Worm (Caenorhabditis elegans) whole organism, dauer: ENCODE data around the gene C40H5.2.

Experiments
- unc-62 ChIP-seq: sonication (generic microtip); optimal IDR thresholded peaks from 2 replicates; lab custom pipeline; 2017; ENCODE audit warnings: missing biosample characterization, missing genetic modification reagents, missing genetic modification characterization

The C40H5.2 gene

ce11 chrX:11745821-11746485, at the start of gene C40H5.2:
Gene C40H5.2 (plus strand): TSS chrX:11746076.
- TF ChIP-seq unc-62 (GFP tag; lab: Kevin White, UChicago) = no peak

DNA sequence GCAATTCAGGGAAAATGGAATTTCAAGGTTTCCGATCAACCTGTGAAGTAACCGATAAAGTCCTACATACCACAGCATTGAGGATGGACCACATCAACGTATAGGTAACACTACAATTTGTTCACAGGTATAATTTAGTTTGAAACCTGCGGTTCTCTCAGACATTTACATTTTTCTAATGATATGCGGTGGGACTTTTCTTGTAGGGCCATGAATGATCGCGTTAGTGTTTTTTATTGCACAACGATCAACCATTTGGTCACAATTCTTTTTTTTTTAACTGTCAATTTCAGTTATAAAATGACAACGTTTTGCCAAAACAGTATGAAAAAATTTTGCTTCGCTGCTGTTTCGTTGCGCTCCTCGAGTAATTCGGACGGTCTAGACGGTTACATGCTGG, 49.2 kb upstream of the C40H5.2 start, which contains the start of gene C44C10.12:
C44C10.12 (plus strand) TSS at position 301 of the 400 bp plus-strand sequence.
- no peak for TF ChIP-seq unc-62 (GFP tag; lab: Kevin White, UChicago)

ce11 chrX:11700263-11700662, 45.6 kb upstream of the C40H5.2 start, which contains the start of gene C44C10.15:
Gene C44C10.15 (minus strand): TSS chrX:11700363.
- no peak for TF ChIP-seq unc-62 (GFP tag; lab: Kevin White, UChicago)

DNA sequence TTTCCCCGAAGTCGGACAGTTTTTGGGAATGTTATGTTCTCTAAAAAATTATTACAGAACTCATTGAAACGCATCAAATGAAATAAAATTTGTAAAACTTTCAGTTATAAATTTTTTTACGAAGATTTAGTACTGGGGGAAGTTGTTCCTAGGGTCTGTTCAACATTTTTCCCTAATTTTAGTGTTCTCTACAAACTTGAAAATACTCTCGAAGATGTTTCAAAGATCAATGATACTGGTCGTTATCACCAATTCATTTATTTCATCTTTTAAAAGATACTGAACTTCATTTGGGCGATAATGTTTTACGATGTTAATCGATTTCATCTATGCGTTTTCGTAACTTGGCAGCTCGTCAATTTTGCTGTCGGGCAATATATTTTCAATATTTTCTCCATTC, 43.6 kb upstream of the C40H5.2 start, which contains the start of gene C44C10.3:
C44C10.3 (plus strand) TSS at position 301 of the 400 bp plus-strand sequence.
- TF ChIP-seq unc-62 (GFP tag; lab: Kevin White, UChicago) = no peak

DNA sequence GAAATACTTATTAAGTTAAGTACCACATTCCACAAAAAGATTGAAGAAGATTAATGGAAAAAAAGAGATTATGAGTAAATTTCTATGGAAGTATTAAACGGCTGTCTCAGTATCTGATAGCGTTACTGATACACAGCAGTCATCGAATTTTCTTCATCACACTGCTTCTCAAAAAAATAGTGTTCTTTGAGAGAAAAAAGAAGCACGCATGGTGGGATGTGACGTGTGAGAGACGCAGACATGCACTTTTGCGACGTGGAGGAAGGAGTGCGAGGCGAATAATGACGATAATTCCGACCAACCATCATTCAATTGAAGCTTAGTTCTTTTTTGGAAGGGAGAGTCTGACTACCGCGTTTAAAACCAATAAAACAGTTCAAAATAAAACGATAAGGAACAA, 35.6 kb upstream of the C40H5.2 start, which contains the start of gene C44C10.11:
C44C10.11 (minus strand) TSS at position 115 of the 400 bp plus-strand sequence.
- no peak for TF ChIP-seq unc-62 (GFP tag; lab: Kevin White, UChicago)

DNA sequence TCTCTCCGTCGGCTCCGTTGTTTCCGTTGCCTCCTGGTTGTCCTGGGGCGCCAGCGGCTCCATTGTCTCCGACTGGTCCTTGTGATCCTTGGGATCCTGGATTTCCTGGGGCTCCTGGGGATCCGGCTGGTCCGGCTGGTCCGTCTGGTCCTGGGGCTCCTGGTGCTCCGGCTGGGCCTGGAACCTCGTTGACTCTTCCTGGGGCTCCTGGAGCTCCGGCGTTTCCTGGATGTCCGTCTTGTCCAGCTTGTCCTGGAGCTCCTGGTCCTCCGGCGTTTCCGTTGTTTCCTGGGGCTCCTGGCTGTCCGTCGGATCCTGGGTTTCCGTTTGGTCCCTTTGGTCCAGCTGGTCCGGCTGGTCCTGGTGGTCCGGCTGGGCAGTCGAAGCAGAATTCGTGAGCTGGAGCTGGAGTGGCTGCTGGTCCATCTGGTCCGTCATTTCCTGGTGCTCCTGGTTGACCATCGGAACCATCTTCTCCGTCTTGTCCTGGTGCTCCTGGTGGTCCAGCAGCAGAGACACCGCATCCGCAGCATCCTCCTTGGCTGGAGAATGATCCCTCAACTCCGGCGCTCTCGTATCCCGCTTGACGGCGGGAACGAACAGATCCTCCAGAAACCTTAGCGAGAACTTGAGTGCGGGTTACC, 34.3 kb upstream of the C40H5.2 start:
- TF ChIP-seq unc-62 (GFP tag; lab: Kevin White, UChicago) = no peak

DNA sequence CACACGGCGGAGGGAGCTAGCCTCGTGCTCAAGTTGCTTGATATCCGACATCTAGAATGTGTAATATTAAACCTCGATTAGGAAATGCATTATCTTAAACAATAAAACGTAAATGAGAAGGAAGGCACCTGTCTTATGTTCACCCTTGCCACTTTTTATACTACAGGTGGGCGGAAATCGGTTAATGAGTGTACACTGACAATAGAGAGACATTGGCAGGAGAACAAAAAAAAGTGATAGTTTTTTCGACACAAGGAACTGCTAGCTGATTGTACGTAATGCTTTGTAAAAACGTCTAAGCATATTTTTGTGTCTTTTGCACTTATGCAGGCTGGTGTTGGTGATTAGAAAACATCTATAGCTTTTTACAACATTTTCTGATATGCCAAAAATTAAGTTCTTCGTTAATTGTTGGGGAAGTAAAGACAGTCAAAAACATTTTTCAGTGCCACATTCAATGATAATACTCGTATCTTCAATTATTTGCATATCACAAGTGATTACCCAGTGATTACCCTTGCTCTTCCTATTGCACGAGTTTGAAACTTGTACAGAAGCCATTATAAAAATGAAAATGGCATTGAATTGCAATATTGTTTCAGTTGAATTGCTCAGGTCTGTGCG, 33.5 kb upstream of the C40H5.2 start, which contains the start of gene col-180:
col-180 (minus strand) TSS at position 51 of the 624 bp plus-strand sequence.
- no peak for TF ChIP-seq unc-62 (GFP tag; lab: Kevin White, UChicago)

ce11 chrX:11716463-11716960, 29.4 kb upstream of the C40H5.2 start, which contains the start of gene C44C10.9:
Gene C44C10.9 (minus strand): TSS chrX:11716513.
- no peak for TF ChIP-seq unc-62 (GFP tag; lab: Kevin White, UChicago)

- no peak for TF ChIP-seq unc-62 (GFP tag; lab: Kevin White, UChicago)
Observed at ce11 chrX:11718751-11719150, 27.1 kb upstream of the C40H5.2 start.

- no peak for TF ChIP-seq unc-62 (GFP tag; lab: Kevin White, UChicago)
Observed at ce11 chrX:11720058-11720457, 25.8 kb upstream of the C40H5.2 start.

- TF ChIP-seq unc-62 (GFP tag; lab: Kevin White, UChicago) = no peak
Observed at ce11 chrX:11723781-11724201, 22.1 kb upstream of the C40H5.2 start, which contains the start of gene D1053.4. Gene D1053.4 (minus strand): TSS chrX:11723800.

DNA sequence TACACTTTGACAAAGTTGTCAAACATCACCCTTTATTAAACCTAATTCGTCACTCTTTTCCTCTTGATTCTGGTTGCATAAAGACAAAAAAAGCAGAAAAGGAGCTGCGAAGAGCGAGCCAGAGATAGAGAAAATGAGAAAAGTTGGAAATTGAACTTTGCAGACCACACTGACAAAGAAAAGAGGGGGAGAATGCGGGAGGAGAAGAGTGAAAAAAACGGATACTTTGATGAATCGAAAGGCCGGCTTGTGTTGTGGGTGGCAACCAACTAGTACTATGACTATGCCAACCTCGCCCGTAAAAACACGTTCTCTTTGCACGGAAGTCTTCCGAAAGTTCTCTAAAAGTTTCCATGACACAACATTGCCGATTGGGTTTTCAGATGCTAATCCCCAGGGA, 20.2 kb upstream of the C40H5.2 start:
- no peak for TF ChIP-seq unc-62 (GFP tag; lab: Kevin White, UChicago)

DNA sequence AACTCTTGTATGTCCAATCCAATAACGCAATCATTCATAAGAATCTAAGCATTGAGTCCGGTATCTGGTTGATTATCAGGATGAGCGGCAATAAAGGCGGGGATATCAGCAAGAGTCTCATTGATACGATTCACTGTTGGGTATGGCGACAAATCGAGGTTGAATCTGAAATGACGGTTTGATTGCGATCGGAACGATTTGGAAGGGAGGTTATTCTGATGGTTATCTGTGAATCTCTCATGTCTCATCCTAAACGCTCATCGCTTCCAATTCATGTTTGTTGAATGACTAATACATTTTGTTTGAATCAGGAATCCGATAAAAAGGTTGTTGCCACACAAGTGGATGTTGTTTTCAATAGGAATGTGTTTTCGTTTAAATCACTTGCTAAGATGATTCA, 19.4 kb upstream of the C40H5.2 start:
- no peak for TF ChIP-seq unc-62 (GFP tag; lab: Kevin White, UChicago)

ce11 chrX:11727761-11728160, 18.1 kb upstream of the C40H5.2 start, which contains the start of the genes gst-42 and D1053.2:
Gene gst-42 (minus strand): TSS chrX:11727936.
Gene D1053.2 (plus strand): TSS chrX:11728151.
- TF ChIP-seq unc-62 (GFP tag; lab: Kevin White, UChicago) = no peak

DNA sequence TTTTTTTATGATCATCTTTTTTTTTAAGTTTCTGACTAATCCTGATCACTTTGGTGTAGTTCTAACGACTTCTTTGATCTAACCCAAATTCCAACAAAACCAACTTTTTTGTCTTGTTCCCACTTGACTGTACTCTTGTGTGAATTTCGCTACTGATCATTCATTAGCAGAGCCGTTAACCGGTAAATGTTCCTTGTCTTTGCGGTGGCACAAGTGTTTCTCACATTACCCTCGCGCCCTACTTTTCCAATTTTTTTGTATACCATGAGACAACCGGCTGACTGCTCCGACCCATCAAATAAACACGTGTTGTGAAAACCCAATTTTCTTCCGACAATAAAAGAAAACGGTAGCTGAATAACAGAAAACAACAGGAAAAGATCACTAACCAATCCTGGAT, 13.1 kb upstream of the C40H5.2 start:
- no peak for TF ChIP-seq unc-62 (GFP tag; lab: Kevin White, UChicago)

DNA sequence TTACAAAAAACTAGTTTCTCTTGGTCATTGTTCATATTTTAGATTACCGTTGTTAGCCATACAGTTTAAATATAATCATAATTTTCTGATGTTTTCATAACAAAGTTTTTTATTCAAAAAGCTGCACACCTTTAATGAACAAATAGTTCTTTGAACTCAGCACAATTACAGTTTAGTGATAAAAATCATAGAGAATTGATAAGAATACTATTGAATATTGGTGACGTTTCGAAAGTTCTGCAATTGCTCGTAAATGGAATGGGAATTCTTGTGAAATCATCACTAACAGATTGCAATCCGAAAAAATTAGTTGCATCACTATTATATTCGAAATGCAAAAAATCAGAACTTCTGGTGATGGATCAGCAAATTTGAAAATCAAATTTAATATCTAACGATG, 11.8 kb upstream of the C40H5.2 start:
- no peak for TF ChIP-seq unc-62 (GFP tag; lab: Kevin White, UChicago)
